Fruit fly (Drosophila melanogaster) whole organism, embryonic: Measurements from ENCODE around the gene E2f1.

ENCODE experiments used
- Antp ChIP-seq: fragments of 200-800 bp; sonication (Bioruptor generic); optimal IDR thresholded peaks from 3 replicates; lab custom pipeline; 2016; ENCODE audit warnings: missing biosample characterization, missing genetic modification characterization
- CG11456 ChIP-seq: fragments of 200-800 bp; sonication (Bioruptor generic); IDR thresholded peaks from 3 replicates; pipeline ENCODE4 v1.3.6; 2022; ENCODE audit warnings: missing biosample characterization, missing genetic modification characterization
- CG13775 ChIP-seq: fragments of 200-800 bp; sonication (Bioruptor generic); optimal IDR thresholded peaks from 3 replicates; lab custom pipeline; 2017; ENCODE audit warnings: missing biosample characterization, mild to moderate bottlenecking, missing genetic modification characterization
- CG15011 ChIP-seq: fragments of 200-800 bp; sonication (Bioruptor generic); optimal IDR thresholded peaks from 3 replicates; lab custom pipeline; 2018; ENCODE audit warnings: missing biosample characterization, mild to moderate bottlenecking, missing genetic modification characterization
- CG15479 ChIP-seq: fragments of 200-800 bp; sonication (Bioruptor generic); optimal IDR thresholded peaks from 3 replicates; lab custom pipeline; 2019; ENCODE audit warnings: missing biosample characterization, mild to moderate bottlenecking, missing genetic modification characterization, moderate library complexity
- CG16813 ChIP-seq: fragments of 200-800 bp; sonication (Bioruptor generic); IDR thresholded peaks from 3 replicates; pipeline ENCODE4 v1.3.6; 2022; ENCODE audit warnings: missing biosample characterization, missing genetic modification characterization; ENCODE audit not compliant: partially characterized antibody
- CG17328 ChIP-seq: fragments of 200-800 bp; sonication (Bioruptor generic); IDR thresholded peaks from 2 replicates; pipeline ENCODE4 v1.3.6; 2022; ENCODE audit warnings: missing biosample characterization, missing genetic modification characterization
- CG17612 ChIP-seq: fragments of 200-800 bp; sonication (Bioruptor generic); IDR thresholded peaks from 2 replicates; pipeline ENCODE4 v1.3.6; 2022; ENCODE audit warnings: missing biosample characterization, missing genetic modification characterization
- CG30020 ChIP-seq: fragments of 200-800 bp; optimal IDR thresholded peaks from 2 replicates; lab custom pipeline; 2019; ENCODE audit warnings: missing biosample characterization, mild to moderate bottlenecking, missing genetic modification characterization, moderate library complexity
- CG31224 ChIP-seq: fragments of 200-800 bp; sonication (Bioruptor generic); IDR thresholded peaks from 2 replicates; pipeline ENCODE4 v1.3.6; 2022; ENCODE audit warnings: missing biosample characterization, missing genetic modification characterization
- CG3163 ChIP-seq: fragments of 200-800 bp; sonication (Bioruptor generic); optimal IDR thresholded peaks from 3 replicates; lab custom pipeline; 2016; ENCODE audit warnings: missing biosample characterization, missing genetic modification characterization
- CG3726 ChIP-seq: fragments of 200-800 bp; sonication (Bioruptor generic); IDR thresholded peaks from 3 replicates; pipeline ENCODE4, ENCODE4 v1.3.6; 2022; ENCODE audit warnings: missing biosample characterization, missing genetic modification characterization
- CG4424 ChIP-seq: fragments of 200-800 bp; sonication (Bioruptor generic); optimal IDR thresholded peaks from 3 replicates; lab custom pipeline; 2016; ENCODE audit warnings: missing biosample characterization, missing genetic modification characterization
- CG4730 ChIP-seq: fragments of 200-800 bp; sonication (Bioruptor generic); IDR thresholded peaks from 2 replicates; pipeline ENCODE4 v1.3.6; 2022; ENCODE audit warnings: missing biosample characterization, missing genetic modification characterization
- CG5245 ChIP-seq: fragments of 200-800 bp; sonication (Bioruptor generic); optimal IDR thresholded peaks from 3 replicates; lab custom pipeline; 2016; ENCODE audit warnings: missing biosample characterization, missing genetic modification characterization
- CG6272 ChIP-seq: fragments of 200-800 bp; sonication (Bioruptor generic); IDR thresholded peaks from 2 replicates; pipeline ENCODE4 v1.3.6; 2022; ENCODE audit warnings: missing biosample characterization, missing genetic modification characterization
- CG6813 ChIP-seq: fragments of 200-800 bp; sonication (Bioruptor generic); optimal IDR thresholded peaks from 2 replicates; lab custom pipeline; 2017; ENCODE audit warnings: missing biosample characterization, missing genetic modification characterization, mild to moderate bottlenecking, moderate library complexity, missing genetic modification reagents
- CG8290 ChIP-seq, 3 experiments: fragments of 200-800 bp; sonication (Bioruptor generic); optimal IDR thresholded peaks; 2 replicates each; lab custom pipeline; 2016 to 2019; ENCODE audit warnings: missing biosample characterization in 3 of 3, missing genetic modification characterization in 3 of 3, mild to moderate bottlenecking in 2 of 3, moderate library complexity in 1 of 3
- CG9797 ChIP-seq: fragments of 200-800 bp; sonication (Bioruptor generic); optimal IDR thresholded peaks from 3 replicates; lab custom pipeline; 2018; ENCODE audit warnings: missing biosample characterization, mild to moderate bottlenecking, missing genetic modification characterization
- Camta ChIP-seq: fragments of 200-800 bp; sonication (Bioruptor generic); optimal IDR thresholded peaks from 2 replicates; lab custom pipeline; 2016; ENCODE audit warnings: missing biosample characterization, missing genetic modification characterization
- Dek ChIP-seq: fragments of 200-800 bp; sonication (Bioruptor generic); optimal IDR thresholded peaks from 3 replicates; lab custom pipeline; 2019; ENCODE audit warnings: missing biosample characterization, mild to moderate bottlenecking, missing genetic modification characterization, moderate library complexity
- Dp ChIP-seq: fragments of 200-800 bp; sonication (Bioruptor generic); optimal IDR thresholded peaks from 2 replicates; lab custom pipeline; 2018; ENCODE audit warnings: missing biosample characterization, mild to moderate bottlenecking, missing genetic modification characterization, moderate library complexity
- E2f2 ChIP-seq: fragments of 200-800 bp; sonication (Bioruptor generic); IDR thresholded peaks from 2 replicates; pipeline ENCODE4 v1.3.6; 2022; ENCODE audit warnings: missing biosample characterization, missing genetic modification characterization
- Ets65A ChIP-seq: fragments of 200-800 bp; sonication (Bioruptor generic); peaks from one replicate; lab custom pipeline; 2016; ENCODE audit warnings: missing biosample characterization, missing genetic modification characterization
- Gsc ChIP-seq: fragments of 200-800 bp; sonication (Bioruptor generic); IDR thresholded peaks from 2 replicates; pipeline ENCODE4 v1.3.6; 2022; ENCODE audit warnings: missing biosample characterization, missing genetic modification characterization
- Lpt ChIP-seq: fragments of >200 bp; optimal IDR thresholded peaks from 2 replicates; lab custom pipeline; 2018; ENCODE audit warnings: missing biosample characterization, missing genetic modification characterization
- Nf-YA ChIP-seq: fragments of 200-800 bp; sonication (Bioruptor generic); IDR thresholded peaks from 2 replicates; pipeline ENCODE4 v1.3.6; 2022; ENCODE audit warnings: missing biosample characterization, missing genetic modification characterization
- Ptx1 ChIP-seq: fragments of 200-800 bp; sonication (Bioruptor generic); IDR thresholded peaks from 2 replicates; pipeline ENCODE4 v1.3.6; 2022; ENCODE audit warnings: missing biosample characterization, missing genetic modification characterization
- Rfx ChIP-seq: fragments of 200-800 bp; sonication (Bioruptor generic); IDR thresholded peaks from 2 replicates; pipeline ENCODE4 v1.3.6; 2022; ENCODE audit warnings: missing biosample characterization, missing genetic modification characterization
- Sry-δ ChIP-seq: fragments of 200-800 bp; sonication (Bioruptor generic); optimal IDR thresholded peaks from 2 replicates; lab custom pipeline; 2016; ENCODE audit warnings: missing biosample characterization, missing genetic modification characterization
- Tbp ChIP-seq: fragments of >200 bp; optimal IDR thresholded peaks from 2 replicates; lab custom pipeline; 2018; ENCODE audit warnings: missing biosample characterization, missing genetic modification characterization
- bab2 ChIP-seq: fragments of 200-800 bp; sonication (Bioruptor generic); optimal IDR thresholded peaks from 2 replicates; lab custom pipeline; 2016; ENCODE audit warnings: missing biosample characterization, missing genetic modification characterization
- br ChIP-seq: fragments of >200 bp; optimal IDR thresholded peaks from 2 replicates; lab custom pipeline; 2017
- cas ChIP-seq: fragments of 200-800 bp; sonication (Bioruptor generic); IDR thresholded peaks from 2 replicates; pipeline ENCODE4 v1.3.6; 2022; ENCODE audit warnings: missing biosample characterization, missing genetic modification characterization
- chm ChIP-seq: fragments of 200-800 bp; sonication (Bioruptor generic); IDR thresholded peaks from 2 replicates; pipeline ENCODE4 v1.3.6; 2022; ENCODE audit warnings: missing biosample characterization, missing genetic modification characterization
- dimm ChIP-seq: fragments of 200-800 bp; sonication (Bioruptor generic); IDR thresholded peaks from 2 replicates; pipeline ENCODE4 v1.3.6; 2022; ENCODE audit warnings: missing biosample characterization, missing genetic modification characterization
- dmrt99B ChIP-seq: fragments of 200-800 bp; sonication (Bioruptor generic); optimal IDR thresholded peaks from 2 replicates; lab custom pipeline; 2018; ENCODE audit warnings: missing biosample characterization, mild to moderate bottlenecking, missing genetic modification characterization, moderate library complexity
- en ChIP-seq: fragments of 200-800 bp; sonication (Bioruptor generic); optimal IDR thresholded peaks from 2 replicates; lab custom pipeline; 2016; ENCODE audit warnings: missing biosample characterization, missing genetic modification characterization
- fd96Cb ChIP-seq: fragments of 200-800 bp; sonication (Bioruptor generic); optimal IDR thresholded peaks from 2 replicates; lab custom pipeline; 2018; ENCODE audit warnings: missing biosample characterization, mild to moderate bottlenecking, missing genetic modification characterization, moderate library complexity
- her ChIP-seq: fragments of 200-800 bp; sonication (Bioruptor generic); optimal IDR thresholded peaks from 2 replicates; lab custom pipeline; 2016; ENCODE audit warnings: missing biosample characterization, missing genetic modification characterization
- kay ChIP-seq: fragments of 200-800 bp; sonication (Bioruptor generic); optimal IDR thresholded peaks from 2 replicates; lab custom pipeline; 2016; ENCODE audit warnings: missing biosample characterization, missing genetic modification characterization
- org-1 ChIP-seq: fragments of 200-800 bp; sonication (Bioruptor generic); optimal IDR thresholded peaks from 2 replicates; lab custom pipeline; 2017; ENCODE audit warnings: missing biosample characterization, missing genetic modification characterization
- pho ChIP-seq: fragments of 200-800 bp; sonication (Bioruptor generic); optimal IDR thresholded peaks from 2 replicates; lab custom pipeline; 2016; ENCODE audit warnings: missing biosample characterization, missing genetic modification characterization
- pum ChIP-seq: fragments of 200-800 bp; sonication (Bioruptor generic); optimal IDR thresholded peaks from 2 replicates; lab custom pipeline; 2016; ENCODE audit warnings: missing biosample characterization, missing genetic modification characterization
- pzg ChIP-seq: fragments of 200-800 bp; sonication (Bioruptor generic); optimal IDR thresholded peaks from 3 replicates; lab custom pipeline; 2018; ENCODE audit warnings: missing biosample characterization, mild to moderate bottlenecking, missing genetic modification characterization, moderate library complexity
- seq ChIP-seq: fragments of 200-800 bp; sonication (Bioruptor generic); IDR thresholded peaks from 2 replicates; pipeline ENCODE4 v1.3.6; 2022; ENCODE audit warnings: missing biosample characterization, missing genetic modification characterization
- tin ChIP-seq: fragments of 200-800 bp; sonication (Bioruptor generic); optimal IDR thresholded peaks from 3 replicates; lab custom pipeline; 2016; ENCODE audit warnings: missing biosample characterization, missing genetic modification characterization
- wor ChIP-seq: fragments of 200-800 bp; sonication (Bioruptor generic); IDR thresholded peaks from 2 replicates; pipeline ENCODE4 v1.3.6; 2022; ENCODE audit warnings: missing biosample characterization, missing genetic modification characterization
- zf30C ChIP-seq: fragments of 200-800 bp; sonication (Bioruptor generic); optimal IDR thresholded peaks from 3 replicates; lab custom pipeline; 2018; ENCODE audit warnings: missing biosample characterization, mild to moderate bottlenecking, missing genetic modification characterization
- zfh2 ChIP-seq: fragments of 200-800 bp; sonication (Bioruptor generic); optimal IDR thresholded peaks from 2 replicates; lab custom pipeline; 2016; ENCODE audit warnings: missing biosample characterization, missing genetic modification characterization

The E2f1 gene

dm6 chr3R:21656492-21657484 lies 3.9 kb downstream of the E2f1 start (continued):
- TF ChIP-seq E2f2 (GFP tag; lab: Robert Waterston, UW): peak; percentile 35; the same call in 1 of the 2 replicates
- TF ChIP-seq CG9797 (GFP tag; lab: Kevin White, UChicago): no peak
- no peak for TF ChIP-seq CG8290 (GFP tag; optimal IDR thresholded peaks at IDR 0.05; lab: Kevin White, UChicago)
- peak in 1 of 2 experiments; percentile 57 for TF ChIP-seq CG8290 (tag; optimal IDR thresholded peaks at IDR 0.05; lab: Kevin White, UChicago)
- TF ChIP-seq CG4424 (GFP tag; lab: Kevin White, UChicago): peak; percentile 62
- TF ChIP-seq CG16813 (GFP tag; lab: Robert Waterston, UW): no peak
- peak; percentile 71 for TF ChIP-seq fd96Cb (tag; lab: Kevin White, UChicago)
- TF ChIP-seq Lpt: no peak
- no peak for TF ChIP-seq CG30020
- no peak for TF ChIP-seq pum (GFP tag; lab: Kevin White, UChicago)
- TF ChIP-seq br: no peak
- peak; percentile 33 for TF ChIP-seq tin
- TF ChIP-seq Gsc (GFP tag; lab: Robert Waterston, UW): no peak
- 0 out of 2 replicates have a peak, but pooled peaks have one; percentile 38 for TF ChIP-seq Nf-YA (GFP tag; lab: Robert Waterston, UW)
- no peak for TF ChIP-seq zf30C (GFP tag; lab: Kevin White, UChicago)
- TF ChIP-seq pzg (GFP tag; lab: Kevin White, UChicago): no peak
- TF ChIP-seq zfh2 (GFP tag; lab: Kevin White, UChicago): no peak
- TF ChIP-seq Rfx (GFP tag; lab: Robert Waterston, UW): peak; percentile 49; the same call in 1 of the 2 replicates
- peak; percentile 25 for TF ChIP-seq Ets65A (GFP tag; lab: Kevin White, UChicago)
- peak; percentile 50; the same call in 1 of the 3 replicates for TF ChIP-seq CG11456 (GFP tag; lab: Robert Waterston, UW)
- TF ChIP-seq Sry-δ (GFP tag; lab: Kevin White, UChicago): no peak
- TF ChIP-seq chm (GFP tag; lab: Robert Waterston, UW): peak; percentile 23; the same call in 1 of the 2 replicates
- TF ChIP-seq pho (GFP tag; lab: Kevin White, UChicago): no peak
- no peak for TF ChIP-seq bab2
- peak; percentile 28 for TF ChIP-seq Dek (tag; lab: Kevin White, UChicago)
- TF ChIP-seq Tbp (GFP tag; lab: Kevin White, UChicago): no peak
- TF ChIP-seq CG6272 (GFP tag; lab: Robert Waterston, UW): no peak
- 0 out of 2 replicates have a peak, but pooled peaks have one; percentile 29 for TF ChIP-seq CG4730 (GFP tag; lab: Robert Waterston, UW)
- TF ChIP-seq Camta (GFP tag; lab: Kevin White, UChicago): no peak
- peak; percentile 81 for TF ChIP-seq dmrt99B
- TF ChIP-seq seq: no peak; the same call in none of the 2 replicates
- no peak for TF ChIP-seq kay (GFP tag; lab: Kevin White, UChicago)
- no peak; the same call in none of the 2 replicates for TF ChIP-seq CG17328 (GFP tag; lab: Robert Waterston, UW)
- TF ChIP-seq CG15479 (GFP tag; lab: Kevin White, UChicago): no peak
- TF ChIP-seq CG15011 (GFP tag; lab: Kevin White, UChicago): peak; percentile 8
- TF ChIP-seq Antp (GFP tag; lab: Kevin White, UChicago): no peak
- peak; percentile 46 for TF ChIP-seq CG6813 (GFP tag; lab: Kevin White, UChicago)
- TF ChIP-seq CG3163: no peak
- TF ChIP-seq CG5245 (GFP tag; lab: Kevin White, UChicago): no peak
- TF ChIP-seq CG13775 (GFP tag; lab: Kevin White, UChicago): peak; percentile 51
- TF ChIP-seq Ptx1 (GFP tag; lab: Robert Waterston, UW): peak; percentile 69
- TF ChIP-seq en: no peak
- no peak for TF ChIP-seq dimm
- no peak for TF ChIP-seq Dp
- TF ChIP-seq org-1 (GFP tag; lab: Kevin White, UChicago): peak; percentile 61
- TF ChIP-seq her (GFP tag; lab: Kevin White, UChicago): no peak
- no peak for TF ChIP-seq CG17612 (GFP tag; lab: Robert Waterston, UW)
- no peak for TF ChIP-seq cas (GFP tag; lab: Robert Waterston, UW)
- TF ChIP-seq CG3726 (GFP tag; lab: Robert Waterston, UW): no peak
- TF ChIP-seq CG31224 (GFP tag; lab: Robert Waterston, UW): no peak
- 0 out of 2 replicates have a peak, but pooled peaks have one; percentile 29 for TF ChIP-seq wor (GFP tag; lab: Robert Waterston, UW)
